Worm (Caenorhabditis elegans) whole organism, early embryonic: ENCODE measurements around the gene Y57G11B.6.

ENCODE experiments used
- ama-1 ChIP-seq: fragments of 150-350 bp; optimal IDR thresholded peaks from 2 replicates; lab custom pipeline; 2014
- ceh-13 ChIP-seq: fragments of 200-800 bp; sonication (Bioruptor generic); optimal IDR thresholded peaks from 2 replicates; lab custom pipeline; 2018; ENCODE audit warnings: mild to moderate bottlenecking, missing genetic modification characterization, missing compliant biosample characterization
- ceh-36 ChIP-seq: sonication (generic microtip); optimal IDR thresholded peaks from 2 replicates; lab custom pipeline; 2016; ENCODE audit warnings: missing genetic modification characterization, inconsistent platforms, missing compliant biosample characterization
- flt-1 ChIP-seq: fragments of 200-800 bp; sonication (Bioruptor generic); IDR thresholded peaks from 2 replicates; pipeline ENCODE4 v1.3.6; 2022; ENCODE audit warnings: missing genetic modification characterization, missing compliant biosample characterization
- hmbx-1 ChIP-seq: sonication (generic microtip); optimal IDR thresholded peaks from 2 replicates; lab custom pipeline; 2016; ENCODE audit warnings: mild to moderate bottlenecking, missing genetic modification characterization, missing compliant biosample characterization
- hmg-4 ChIP-seq: fragments of 200-800 bp; sonication (Bioruptor generic); optimal IDR thresholded peaks from 2 replicates; lab custom pipeline; 2018; ENCODE audit warnings: mild to moderate bottlenecking, missing genetic modification characterization, missing compliant biosample characterization
- tbx-37 ChIP-seq: fragments of 200-800 bp; sonication (Bioruptor generic); conservative IDR thresholded peaks from 2 replicates; pipeline ENCODE4 v1.3.6; 2022; ENCODE audit warnings: missing genetic modification reagents, missing genetic modification characterization, missing compliant biosample characterization
- tra-4 ChIP-seq: sonication (generic microtip); optimal IDR thresholded peaks from 2 replicates; lab custom pipeline; 2017; ENCODE audit warnings: missing genetic modification characterization, missing compliant biosample characterization

ce11 chrIV:14571626-14572025, 16.9 kb upstream of the Y57G11B.6 start:
- TF ChIP-seq flt-1 (GFP tag; lab: Robert Waterston, UW) (no peak), ceh-36 (tag; lab: Kevin White, UChicago) (no peak), tbx-37 (GFP tag; lab: Robert Waterston, UW) (no peak), ceh-13 (GFP tag; lab: Kevin White, UChicago) (no peak), ama-1 (lab: Kevin White, UChicago) (no peak), hmbx-1 (no peak), hmg-4 (GFP tag; lab: Kevin White, UChicago) (no peak), tra-4 (tag; lab: Kevin White, UChicago) (no peak)
